Worm (Caenorhabditis elegans): ENCODE measurements around the gene cept-2.

The cept-2 gene

DNA sequence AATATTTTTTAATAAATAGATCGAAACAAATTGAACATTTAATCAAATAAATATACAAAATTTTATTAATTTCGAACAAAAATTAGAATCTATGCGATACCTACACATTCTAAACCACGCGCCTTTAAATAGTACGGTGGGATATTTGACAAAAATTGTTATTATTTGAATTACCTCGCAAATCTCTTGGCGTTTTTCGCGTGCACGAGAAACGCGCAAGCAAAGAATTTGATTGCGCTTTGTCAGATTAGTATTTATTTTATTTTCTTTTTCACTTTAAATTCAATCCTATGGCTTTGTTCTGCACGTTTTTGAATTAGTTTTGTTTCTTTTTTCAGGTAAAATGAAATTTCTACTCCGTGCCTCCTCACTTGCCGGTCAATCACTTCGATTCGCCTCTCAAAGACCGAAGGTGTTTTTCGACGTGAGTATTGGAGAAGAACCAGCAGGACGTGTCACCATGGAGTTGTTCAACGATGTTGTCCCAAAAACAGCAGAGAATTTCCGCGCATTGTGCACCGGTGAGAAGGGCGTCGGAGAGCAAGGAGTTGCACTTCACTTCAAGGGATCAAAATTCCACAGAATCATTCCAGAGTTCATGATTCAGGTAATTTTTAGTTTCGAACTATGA, 8.3 kb downstream of the cept-2 start, which contains the start of gene cyn-1:
TSS of gene cyn-1 (plus strand) at position 339 of the 631 bp plus-strand sequence.
- peak; percentile 54 for TF ChIP-seq ceh-88 (GFP tag; IDR thresholded peaks at IDR 0.05)
- peak; percentile 78 for TF ChIP-seq ceh-8 (GFP tag; optimal IDR thresholded peaks at IDR 0.05)
- TF ChIP-seq snu-23 (GFP tag; optimal IDR thresholded peaks at IDR 0.05), result peak; percentile 91
- no peak for TF ChIP-seq C34B4.2 (tag; optimal IDR thresholded peaks at IDR 0.05)
- TF ChIP-seq sox-4 (tag; optimal IDR thresholded peaks at IDR 0.05), result peak; percentile 67
- TF ChIP-seq efl-1 (optimal IDR thresholded peaks at IDR 0.05), result peak; percentile 90 to 98
- TF ChIP-seq efl-1 (GFP tag; optimal IDR thresholded peaks at IDR 0.05 in 1 of 2), result peak; percentile 96 to 100
- peak; percentile 66 for TF ChIP-seq ama-1 (optimal IDR thresholded peaks at IDR 0.05)
- TF ChIP-seq unc-86 (tag; optimal IDR thresholded peaks at IDR 0.05), result peak; percentile 82
- TF ChIP-seq sptf-1 (tag; optimal IDR thresholded peaks at IDR 0.05), result no peak
- TF ChIP-seq nhr-84 (tag; optimal IDR thresholded peaks at IDR 0.05), result no peak
- peak in 2 of 6 experiments; percentile 81 to 83 for TF ChIP-seq elt-3 (tag; optimal IDR thresholded peaks at IDR 0.05)
- TF ChIP-seq lin-35 (GFP tag; optimal IDR thresholded peaks at IDR 0.05), result peak; percentile 98
- TF ChIP-seq skn-1 (tag; optimal IDR thresholded peaks at IDR 0.05), result peak; percentile 89
- TF ChIP-seq mab-9 (GFP tag; IDR thresholded peaks at IDR 0.05), result peak; percentile 65
- no peak for TF ChIP-seq pag-3 (tag; optimal IDR thresholded peaks at IDR 0.05; ENCODE audit: borderline replicate concordance, insufficient read depth)
- TF ChIP-seq nhr-76 (tag; optimal IDR thresholded peaks at IDR 0.05), result no peak
- TF ChIP-seq ceh-63 (GFP tag; optimal IDR thresholded peaks at IDR 0.05), result no peak
- peak; percentile 8 for TF ChIP-seq alr-1 (tag; optimal IDR thresholded peaks at IDR 0.05; ENCODE audit: borderline replicate concordance)
- TF ChIP-seq tbx-2 (tag; optimal IDR thresholded peaks at IDR 0.05), result peak; percentile 87
- no peak for TF ChIP-seq tlp-1 (tag; optimal IDR thresholded peaks at IDR 0.05)
- peak; percentile 72 for TF ChIP-seq grh-1 (GFP tag; IDR thresholded peaks at IDR 0.05)
- TF ChIP-seq jun-1 (tag; optimal IDR thresholded peaks at IDR 0.05), result peak; percentile 70
- no peak for TF ChIP-seq ces-1 (GFP tag; optimal IDR thresholded peaks at IDR 0.05)
- no peak for TF ChIP-seq nhr-12 (tag; optimal IDR thresholded peaks at IDR 0.05)
- peak; percentile 82 for TF ChIP-seq lin-14 (GFP tag; optimal IDR thresholded peaks at IDR 0.05)
- peak; percentile 77 for TF ChIP-seq lin-13 (GFP tag; optimal IDR thresholded peaks at IDR 0.05)
- peak; percentile 84 to 85 (median 85) for TF ChIP-seq ceh-82 (tag; optimal IDR thresholded peaks at IDR 0.05)
- TF ChIP-seq unc-62 (GFP tag; optimal IDR thresholded peaks at IDR 0.05), result no peak
- peak; percentile 91 for TF ChIP-seq aly-2 (tag; optimal IDR thresholded peaks at IDR 0.05)
- peak; percentile 93 for TF ChIP-seq nhr-47 (tag; optimal IDR thresholded peaks at IDR 0.05)
- TF ChIP-seq pax-3 (tag; optimal IDR thresholded peaks at IDR 0.05), result peak; percentile 85
- TF ChIP-seq nhr-71 (tag; optimal IDR thresholded peaks at IDR 0.05), result peak; percentile 93
- TF ChIP-seq lin-39 (tag; optimal IDR thresholded peaks at IDR 0.05), result peak; percentile 80
- TF ChIP-seq nhr-20 (tag; optimal IDR thresholded peaks at IDR 0.05), result peak; percentile 89
- no peak for TF ChIP-seq zag-1 (tag; optimal IDR thresholded peaks at IDR 0.05)
- peak; percentile 83 for TF ChIP-seq unc-130 (tag; optimal IDR thresholded peaks at IDR 0.05)
- peak; percentile 83 for TF ChIP-seq snpc-4 (tag; optimal IDR thresholded peaks at IDR 0.05)
- TF ChIP-seq mef-2 (tag; optimal IDR thresholded peaks at IDR 0.05), result no peak
- no peak for TF ChIP-seq hlh-4 (tag; optimal IDR thresholded peaks at IDR 0.05)
- peak; percentile 27 for TF ChIP-seq vab-15 (tag; optimal IDR thresholded peaks at IDR 0.05)
- TF ChIP-seq lsy-2 (tag; optimal IDR thresholded peaks at IDR 0.05), result peak; percentile 92
- TF ChIP-seq ztf-11 (tag; optimal IDR thresholded peaks at IDR 0.05), result peak in 1 of 2 experiments; percentile 69
- peak; percentile 52 for TF ChIP-seq nhr-11 (tag; optimal IDR thresholded peaks at IDR 0.05)
- TF ChIP-seq mep-1 (tag; optimal IDR thresholded peaks at IDR 0.05), result peak; percentile 96
- peak; percentile 89 for TF ChIP-seq rnt-1 (tag; optimal IDR thresholded peaks at IDR 0.05)
- TF ChIP-seq egl-27 (tag; optimal IDR thresholded peaks at IDR 0.05), result no peak
- no peak for TF ChIP-seq hpl-2 (GFP tag; optimal IDR thresholded peaks at IDR 0.05)
- TF ChIP-seq C16A3.4 (tag; optimal IDR thresholded peaks at IDR 0.05), result peak; percentile 88
- peak; percentile 45 for TF ChIP-seq elt-2 (tag; optimal IDR thresholded peaks at IDR 0.05)
- TF ChIP-seq aha-1 (tag; optimal IDR thresholded peaks at IDR 0.05), result peak; percentile 29
- TF ChIP-seq nhr-85 (tag), result peak; percentile 91
- peak; percentile 89 for TF ChIP-seq nhr-19 (GFP tag; conservative IDR thresholded peaks at IDR 0.05)
